Fruit fly (Drosophila melanogaster) whole organism, larva: Measurements from ENCODE around the gene CG10866.

Source experiments
- noc ChIP-seq: fragments of 200-800 bp; sonication (Bioruptor generic); optimal IDR thresholded peaks from 3 replicates; lab custom pipeline; 2019; ENCODE audit warnings: missing biosample characterization, mild to moderate bottlenecking, missing genetic modification characterization, moderate library complexity

CG10866 gene

DNA sequence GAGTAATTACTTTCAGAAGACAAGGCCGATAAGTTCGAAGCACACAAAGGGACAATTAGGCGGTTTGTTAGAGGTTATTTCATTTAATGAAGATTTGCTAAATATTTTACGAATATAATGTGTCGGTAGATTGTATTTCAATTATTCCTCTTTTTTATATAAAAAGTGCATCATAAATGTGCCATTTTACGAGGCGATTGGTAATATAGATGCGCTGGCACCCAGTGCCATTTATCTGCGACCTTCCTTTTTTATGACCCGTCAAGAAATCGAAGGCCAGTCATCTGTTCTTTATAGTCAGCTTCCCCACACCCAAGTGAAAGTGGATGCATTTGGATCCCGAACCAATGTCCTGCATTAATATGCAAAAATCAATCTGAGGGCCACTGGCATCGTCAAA is 10.3 kb downstream of the CG10866 start:
- TF ChIP-seq noc (tag; lab: Kevin White, UChicago): no peak

DNA sequence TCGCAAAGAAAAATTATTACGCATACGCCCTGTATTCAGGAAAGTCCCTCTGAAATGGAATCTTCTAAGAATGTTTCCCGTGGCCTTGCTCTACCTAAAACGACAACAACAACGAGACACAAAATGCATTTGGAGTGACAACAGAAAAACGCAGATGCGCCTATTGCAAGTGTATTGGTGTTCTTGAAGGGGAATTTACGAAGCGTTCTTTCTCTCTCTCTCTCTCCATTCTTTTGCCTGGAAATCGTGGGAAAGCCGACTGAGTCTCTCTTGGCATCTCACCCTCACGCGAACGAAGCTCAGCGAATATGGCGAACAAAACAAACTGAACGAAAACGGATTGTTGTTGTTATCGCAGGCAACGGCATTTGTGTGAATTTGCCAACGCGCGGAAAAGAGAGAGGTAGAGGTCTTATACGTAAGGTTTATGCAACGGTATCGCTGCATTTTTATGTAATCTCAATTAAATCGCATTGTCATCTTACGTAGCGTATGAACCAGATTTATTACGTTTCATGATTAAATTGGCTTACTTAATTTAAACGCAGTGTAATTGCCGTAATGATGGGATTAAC is 11.5 kb downstream of the CG10866 start:
- no peak for TF ChIP-seq noc (tag; lab: Kevin White, UChicago)

- peak; percentile 54 for TF ChIP-seq noc (tag; lab: Kevin White, UChicago)
Measured at dm6 chr3L:3925487-3925886, 12.3 kb downstream of the CG10866 start.

DNA sequence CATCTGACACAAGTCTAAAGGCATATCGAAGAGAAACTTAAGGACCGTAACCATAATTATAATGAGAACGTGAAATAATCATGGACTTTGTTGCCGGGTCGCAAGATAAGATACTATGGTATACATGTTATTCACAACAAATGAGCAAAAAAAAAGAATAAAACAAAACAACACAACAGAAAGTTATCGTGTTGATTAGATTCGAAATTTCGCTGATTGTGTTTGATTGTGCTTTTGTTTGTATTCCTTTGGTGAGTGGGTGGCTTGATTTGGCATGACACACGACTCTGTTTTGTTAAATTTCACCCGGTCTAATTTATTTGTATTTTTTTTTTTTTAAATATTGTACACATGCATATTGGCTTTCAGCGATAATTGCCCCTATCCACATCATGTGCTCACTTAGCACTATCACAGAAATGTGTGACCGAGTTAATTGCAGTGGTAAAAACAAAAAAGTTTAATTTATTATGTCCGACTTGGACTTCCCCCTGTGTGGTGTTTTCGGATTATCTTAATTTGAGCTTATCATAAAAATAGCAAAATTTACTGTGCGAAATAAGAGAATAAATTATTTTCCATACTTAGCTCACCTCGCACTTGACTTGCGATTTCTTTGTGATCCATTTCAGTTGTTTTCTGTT is 14.0 kb downstream of the CG10866 start:
- peak; percentile 35 for TF ChIP-seq noc (tag; lab: Kevin White, UChicago)

DNA sequence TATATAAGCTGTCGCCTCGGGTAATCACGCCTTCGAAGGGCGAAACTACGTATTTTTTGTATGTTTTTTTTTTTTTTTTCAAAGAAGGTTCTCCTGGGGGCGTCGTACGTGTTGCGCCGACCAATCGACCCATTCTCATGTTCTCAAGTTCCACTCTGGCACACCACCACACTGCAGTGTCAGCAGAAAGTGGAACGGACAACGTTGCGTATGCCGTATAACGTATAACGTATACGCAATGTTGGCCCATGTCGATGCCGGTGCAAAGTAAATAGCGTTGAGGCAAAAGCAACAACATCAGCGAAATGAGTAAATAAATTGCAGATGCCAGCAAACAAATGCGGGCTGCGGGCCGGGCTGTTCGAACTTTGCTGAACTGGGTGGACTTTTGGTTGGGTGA is 25.7 kb downstream of the CG10866 start:
- no peak for TF ChIP-seq noc (tag; lab: Kevin White, UChicago)

- no peak for TF ChIP-seq noc (tag; lab: Kevin White, UChicago)
Measured at dm6 chr3L:3909831-3910230, 28.0 kb downstream of the CG10866 start, which contains the start of gene mge. Gene mge (minus strand): TSS chr3L:3909931.

DNA sequence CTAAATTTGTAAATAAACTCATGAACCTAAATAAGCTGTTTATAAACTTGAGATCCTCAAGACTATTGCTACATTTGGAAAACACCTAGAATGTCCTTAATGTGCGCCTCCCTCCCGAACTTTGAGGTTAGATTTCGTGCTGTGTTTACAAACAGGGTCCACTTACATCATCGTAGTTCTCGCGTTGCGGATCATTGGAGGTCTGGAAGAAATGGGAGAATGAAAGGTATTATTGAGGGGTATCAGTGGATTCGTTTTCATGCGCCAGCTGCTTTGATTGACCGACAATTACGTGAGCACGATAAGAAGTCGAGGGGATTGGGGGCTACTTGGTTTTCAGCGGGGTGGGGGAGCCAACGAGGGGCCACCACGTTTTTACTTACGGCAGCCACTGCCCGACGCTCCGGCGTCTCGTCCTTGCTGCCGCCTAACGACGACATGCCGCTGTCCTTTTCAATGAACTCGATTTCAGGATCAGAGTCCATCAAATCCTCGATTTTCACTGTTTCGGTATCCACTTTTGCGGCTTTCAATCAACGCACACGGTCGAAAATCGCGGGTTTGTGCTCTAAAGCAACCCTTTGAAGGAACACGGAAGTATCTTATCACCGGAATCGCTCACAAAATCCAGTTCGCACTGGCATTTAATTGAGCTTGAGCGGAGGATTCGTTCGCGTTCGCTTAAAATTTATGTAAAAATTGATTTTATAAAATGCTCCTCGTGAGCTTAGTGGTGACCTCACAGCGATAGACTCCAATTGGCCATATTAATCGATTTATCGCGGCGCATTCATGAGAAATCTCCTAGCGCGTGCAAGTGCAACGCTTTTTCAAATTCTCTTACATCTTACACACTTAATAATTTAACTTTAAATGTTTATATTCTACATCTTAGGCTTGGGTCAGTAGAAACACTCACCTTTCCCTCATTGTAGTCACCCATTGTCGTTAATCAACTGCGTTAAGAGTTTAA is 28.7 kb downstream of the CG10866 start:
- TF ChIP-seq noc (tag; lab: Kevin White, UChicago): no peak

DNA sequence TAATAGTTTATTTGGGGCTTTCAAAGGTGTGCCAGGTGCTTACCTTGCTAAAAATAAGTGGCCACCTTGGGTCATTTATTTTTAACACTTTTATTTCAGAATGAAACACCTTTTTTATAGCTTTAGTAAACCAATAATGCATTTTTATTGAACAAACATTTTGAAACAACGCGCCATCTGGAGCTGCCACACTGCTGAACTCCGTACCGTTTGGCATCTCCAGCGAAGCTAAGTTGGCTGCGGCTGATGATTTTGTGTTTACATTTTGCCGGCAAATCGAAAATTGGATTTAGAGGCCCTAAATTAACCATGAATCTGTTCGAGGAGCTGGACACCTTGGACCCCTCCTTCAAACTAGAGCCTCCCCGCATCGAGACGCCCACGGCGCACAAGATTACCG is 32.7 kb downstream of the CG10866 start, which contains the start of gene ida:
Gene ida (plus strand): TSS at position 234 of the 400 bp plus-strand sequence.
- TF ChIP-seq noc (tag; lab: Kevin White, UChicago): no peak

DNA sequence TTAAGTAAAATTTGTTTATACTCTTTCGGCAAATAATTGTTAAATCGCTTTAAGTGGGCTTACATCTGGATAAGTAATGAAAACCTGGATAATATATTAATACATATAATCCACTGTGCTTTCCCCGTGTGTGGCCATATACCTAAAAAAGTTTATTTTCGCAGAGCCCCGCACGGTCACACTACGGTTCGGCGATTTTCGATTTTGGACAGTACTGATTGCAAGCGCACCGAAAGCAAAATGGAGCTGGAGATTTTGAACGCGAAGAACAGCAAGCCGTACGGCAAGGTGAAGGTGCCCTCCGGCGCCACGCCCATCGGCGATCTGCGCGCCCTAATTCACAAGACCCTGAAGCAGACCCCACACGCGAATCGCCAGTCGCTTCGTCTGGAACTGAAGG is 34.5 kb downstream of the CG10866 start, which contains the start of gene Sc2:
Gene Sc2 (plus strand): TSS at position 192 of the 400 bp plus-strand sequence.
- no peak for TF ChIP-seq noc (tag; lab: Kevin White, UChicago)

DNA sequence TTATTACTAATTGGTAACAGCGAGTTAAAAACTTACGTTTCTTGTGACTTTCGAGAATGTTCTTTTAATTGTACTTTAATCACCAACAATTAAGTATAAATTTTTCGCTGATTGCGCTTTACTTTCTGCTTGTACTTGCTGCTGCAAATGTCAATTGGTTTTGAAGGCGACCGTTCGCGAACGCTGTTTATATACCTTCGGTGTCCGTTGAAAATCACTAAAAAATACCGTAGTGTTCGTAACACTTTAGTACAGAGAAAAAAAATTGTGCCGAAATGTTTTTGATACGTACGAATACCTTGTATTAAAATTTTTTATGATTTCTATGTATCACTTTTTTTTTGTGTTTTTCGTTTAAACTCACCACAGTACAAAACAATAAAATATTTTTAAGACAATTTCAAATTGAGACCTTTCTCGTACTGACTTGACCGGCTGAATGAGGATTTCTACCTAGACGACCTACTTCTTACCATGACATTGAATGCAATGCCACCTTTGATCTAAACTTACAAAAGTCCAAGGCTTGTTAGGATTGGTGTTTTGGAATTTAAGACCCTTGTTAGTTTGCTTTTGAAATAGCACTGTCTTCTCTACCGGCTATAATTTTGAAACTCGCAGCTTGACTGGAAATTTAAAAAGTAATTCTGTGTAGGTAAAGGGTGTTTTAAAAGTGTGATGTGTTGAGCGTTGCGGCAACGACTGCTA is 35.1 kb downstream of the CG10866 start, which contains the start of gene Ubi-p63E:
Gene Ubi-p63E (minus strand): TSS at position 694 of the 708 bp plus-strand sequence.
- TF ChIP-seq noc (tag; lab: Kevin White, UChicago): no peak

DNA sequence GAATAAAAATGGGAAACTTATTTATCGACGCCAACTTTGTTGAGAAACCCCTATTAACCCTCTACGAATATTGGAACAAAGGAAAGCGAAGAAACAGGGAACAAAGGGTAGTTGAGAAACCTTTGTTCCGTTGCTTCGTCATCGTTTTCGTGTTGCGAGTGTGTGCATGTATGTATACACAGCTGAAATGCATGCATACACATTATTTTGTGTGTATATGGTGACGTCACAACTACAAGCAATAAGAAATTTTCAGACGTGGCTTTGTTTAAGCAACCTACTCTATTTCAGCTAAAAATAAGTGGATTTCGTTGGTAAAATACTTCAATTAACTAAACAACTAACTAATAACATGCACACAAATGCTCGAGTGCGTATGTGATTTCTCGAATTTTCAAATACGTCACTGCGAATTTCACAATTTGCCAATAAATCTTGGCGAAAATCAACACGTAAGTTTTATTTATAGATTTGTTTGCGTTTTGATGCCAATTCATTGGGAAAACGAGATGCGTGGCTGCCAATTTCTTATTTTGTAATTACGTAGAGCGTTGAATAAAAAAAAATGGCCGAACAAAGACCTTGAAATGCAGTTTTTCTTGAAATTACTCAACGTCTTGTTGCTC is 35.8 kb downstream of the CG10866 start:
- no peak for TF ChIP-seq noc (tag; lab: Kevin White, UChicago)

dm6 chr3L:3898978-3899377 is 38.8 kb downstream of the CG10866 start, which contains the start of gene Ccz1:
Gene Ccz1 (minus strand): TSS chr3L:3899156.
- TF ChIP-seq noc (tag; lab: Kevin White, UChicago): no peak

DNA sequence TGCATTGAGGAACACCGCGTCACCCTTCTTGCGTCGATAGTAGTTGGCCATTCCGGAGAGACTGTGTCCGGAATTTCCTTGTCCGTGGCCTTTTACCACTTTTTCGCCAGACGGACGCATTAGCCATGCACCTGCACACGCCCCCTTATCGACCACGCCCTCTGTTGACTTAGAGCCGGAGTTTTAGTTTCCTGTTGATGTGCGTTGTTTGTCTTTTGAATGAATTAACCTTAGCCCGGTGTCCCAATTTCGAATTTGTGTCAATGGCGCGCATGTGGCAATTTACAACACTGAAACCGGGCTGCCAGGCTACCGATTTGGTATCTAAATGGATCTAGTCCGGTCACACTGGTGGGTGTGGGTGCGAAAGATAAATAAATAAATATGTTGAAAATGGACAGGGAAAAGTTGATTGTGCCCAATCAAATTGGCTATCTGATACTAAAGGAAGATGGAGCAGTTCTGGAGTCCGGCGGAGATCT is 41.2 kb downstream of the CG10866 start, which contains the start of the genes Gr63a and Lamtor4:
Gene Gr63a (minus strand): TSS at position 51 of the 482 bp plus-strand sequence.
Gene Lamtor4 (plus strand): TSS at position 348 of the 482 bp plus-strand sequence.
- no peak for TF ChIP-seq noc (tag; lab: Kevin White, UChicago)

DNA sequence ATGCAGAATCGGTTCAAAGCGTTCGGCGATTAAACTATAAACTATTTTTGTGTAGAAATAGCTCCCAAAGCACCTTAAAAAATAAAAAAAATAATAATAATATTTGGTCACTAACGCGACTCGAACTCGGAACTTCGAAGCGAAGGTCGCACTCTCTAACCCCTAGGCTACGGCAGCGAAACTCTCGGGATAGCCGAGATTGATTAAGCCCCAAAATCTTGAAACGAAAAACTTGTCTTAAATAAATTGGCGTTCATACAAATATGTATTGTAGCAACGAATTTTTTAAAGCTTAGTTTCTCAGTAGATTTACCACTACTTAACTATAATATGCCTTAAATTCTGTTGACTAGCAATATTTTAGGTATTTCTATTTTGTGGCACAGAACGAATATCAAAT is 43.4 kb downstream of the CG10866 start:
- no peak for TF ChIP-seq noc (tag; lab: Kevin White, UChicago)
